Worm (Caenorhabditis elegans) whole organism, L2 larva: ENCODE results near the gene K08D8.6.

Experiments
- C34F6.9 ChIP-seq: fragments of 150-350 bp; optimal IDR thresholded peaks from 2 replicates; lab custom pipeline; 2014; ENCODE audit warnings: missing biosample characterization, missing genetic modification characterization
- dmd-4 ChIP-seq: sonication (generic microtip); optimal IDR thresholded peaks from 2 replicates; lab custom pipeline; 2017; ENCODE audit warnings: missing biosample characterization, missing genetic modification characterization
- fos-1 ChIP-seq: fragments of 150-350 bp; optimal IDR thresholded peaks from 2 replicates; lab custom pipeline; 2014; ENCODE audit warnings: missing biosample characterization, missing genetic modification characterization
- lin-13 ChIP-seq: fragments of 150-350 bp; optimal IDR thresholded peaks from 2 replicates; lab custom pipeline; 2014; ENCODE audit warnings: missing biosample characterization, missing genetic modification reagents, missing genetic modification characterization
- lin-39 ChIP-seq: fragments of 150-350 bp; optimal IDR thresholded peaks from 2 replicates; lab custom pipeline; 2014; ENCODE audit warnings: missing biosample characterization, missing genetic modification reagents, missing genetic modification characterization
- nhr-11 ChIP-seq: fragments of 150-350 bp; optimal IDR thresholded peaks from 2 replicates; lab custom pipeline; 2014; ENCODE audit warnings: missing biosample characterization, missing genetic modification characterization
- nhr-12 ChIP-seq: fragments of 150-350 bp; optimal IDR thresholded peaks from 2 replicates; lab custom pipeline; 2014; ENCODE audit warnings: missing biosample characterization, missing genetic modification characterization
- nhr-6 ChIP-seq: fragments of 150-350 bp; optimal IDR thresholded peaks from 2 replicates; lab custom pipeline; 2014; ENCODE audit warnings: missing biosample characterization, missing genetic modification characterization

- TF ChIP-seq dmd-4 (tag; lab: Kevin White, UChicago) (no peak), fos-1 (tag; lab: Kevin White, UChicago) (peak; percentile 88), nhr-6 (tag; lab: Kevin White, UChicago) (no peak), lin-39 (no peak), C34F6.9 (tag; lab: Kevin White, UChicago) (no peak), nhr-12 (tag; lab: Kevin White, UChicago) (no peak), lin-13 (GFP tag; lab: Kevin White, UChicago) (no peak), nhr-11 (tag; lab: Kevin White, UChicago) (no peak)
Measured at ce11 chrIV:12879557-12879956, 10.8 kb downstream of the K08D8.6 start, which contains the start of gene ZK896.5.
